Worm (Caenorhabditis elegans) whole organism, L4 larva: Measurements from ENCODE around the gene oac-8.

Experiments
- F10B5.3 ChIP-seq: sonication (generic microtip); optimal IDR thresholded peaks from 2 replicates; lab custom pipeline; 2016; ENCODE audit warnings: mild to moderate bottlenecking, missing genetic modification characterization, missing compliant biosample characterization
- F44E2.7 ChIP-seq: fragments of 200-800 bp; sonication (Bioruptor generic); IDR thresholded peaks from 2 replicates; pipeline ENCODE4 v2.1.2; 2022; ENCODE audit warnings: missing genetic modification characterization, missing compliant biosample characterization
- F49E8.2 ChIP-seq: sonication (generic microtip); optimal IDR thresholded peaks from 2 replicates; lab custom pipeline; 2016; ENCODE audit warnings: missing compliant biosample characterization, mild to moderate bottlenecking, missing genetic modification characterization, borderline replicate concordance
- T20F7.1 ChIP-seq: fragments of 200-800 bp; sonication (Bioruptor generic); optimal IDR thresholded peaks from 2 replicates; lab custom pipeline; 2018; ENCODE audit warnings: mild to moderate bottlenecking, missing genetic modification characterization, missing compliant biosample characterization
- T26A8.4 ChIP-seq: fragments of 200-800 bp; sonication (Bioruptor generic); IDR thresholded peaks from 2 replicates; pipeline ENCODE4 v1.3.6; 2022; ENCODE audit warnings: missing genetic modification characterization, missing compliant biosample characterization
- Y75B8A.6 ChIP-seq: fragments of 200-800 bp; sonication (Bioruptor generic); IDR thresholded peaks from 2 replicates; pipeline ENCODE4 v1.3.6; 2022; ENCODE audit warnings: missing genetic modification reagents, missing genetic modification characterization, missing compliant biosample characterization
- aha-1 ChIP-seq: fragments of 150-350 bp; peaks from one replicate; lab custom pipeline; 2014; ENCODE audit warnings: missing biosample characterization, missing genetic modification characterization
- ama-1 ChIP-seq: fragments of 150-350 bp; optimal IDR thresholded peaks from 2 replicates; lab custom pipeline; 2014; ENCODE audit warnings: inconsistent platforms, mixed read lengths
- ceh-20 ChIP-seq: fragments of 200-800 bp; sonication (Bioruptor generic); IDR thresholded peaks from 2 replicates; pipeline ENCODE4 v1.3.6; 2022; ENCODE audit warnings: missing genetic modification reagents, missing genetic modification characterization, missing compliant biosample characterization
- ceh-32 ChIP-seq: sonication (generic microtip); optimal IDR thresholded peaks from 2 replicates; lab custom pipeline; 2016; ENCODE audit warnings: mild to moderate bottlenecking, missing genetic modification characterization, missing compliant biosample characterization; ENCODE audit not compliant: poor library complexity
- ceh-44 ChIP-seq: fragments of 200-800 bp; sonication (Bioruptor generic); IDR thresholded peaks from 2 replicates; pipeline ENCODE4 v1.3.6; 2022; ENCODE audit warnings: missing genetic modification reagents, missing genetic modification characterization, missing compliant biosample characterization
- ces-1 ChIP-seq: fragments of 150-350 bp; sonication (generic microtip); optimal IDR thresholded peaks from 4 replicates; lab custom pipeline; 2014; ENCODE audit warnings: missing biosample characterization, missing genetic modification reagents, missing genetic modification characterization
- ctbp-1 ChIP-seq: fragments of 200-800 bp; sonication (Bioruptor generic); IDR thresholded peaks from 2 replicates; pipeline ENCODE4 v1.3.6; 2022; ENCODE audit warnings: missing genetic modification reagents, missing genetic modification characterization, missing compliant biosample characterization
- daf-12 ChIP-seq: fragments of 150-350 bp; optimal IDR thresholded peaks from 2 replicates; lab custom pipeline; 2014; ENCODE audit warnings: missing biosample characterization, missing genetic modification reagents, missing genetic modification characterization
- daf-16 ChIP-seq, 3 experiments: sonication (generic microtip); optimal IDR thresholded peaks; 2 replicates each; lab custom pipeline; 2016 to 2017; ENCODE audit warnings: missing genetic modification characterization in 3 of 3, missing genetic modification reagents in 3 of 3, mild to moderate bottlenecking in 2 of 3, missing compliant biosample characterization in 2 of 3, missing biosample characterization in 1 of 3, moderate library complexity in 1 of 3
- daf-19 ChIP-seq: fragments of 200-800 bp; sonication (Bioruptor generic); conservative IDR thresholded peaks from 2 replicates; pipeline ENCODE4 v1.3.6; 2022; ENCODE audit warnings: missing genetic modification characterization, missing compliant biosample characterization
- dmd-8 ChIP-seq: fragments of 200-800 bp; sonication (Bioruptor generic); IDR thresholded peaks from 2 replicates; pipeline ENCODE4 v1.3.6; 2022; ENCODE audit warnings: missing genetic modification characterization, missing compliant biosample characterization
- duxl-1 ChIP-seq: sonication (generic microtip); optimal IDR thresholded peaks from 2 replicates; lab custom pipeline; 2016; ENCODE audit warnings: mild to moderate bottlenecking, missing genetic modification characterization, moderate library complexity, missing compliant biosample characterization; ENCODE audit not compliant: poor library complexity
- dve-1 ChIP-seq: sonication (generic microtip); optimal IDR thresholded peaks from 2 replicates; lab custom pipeline; 2017; ENCODE audit warnings: antibody characterized with exemption, mild to moderate bottlenecking, missing genetic modification characterization, missing compliant biosample characterization; ENCODE audit not compliant: insufficient read depth
- fkh-10 ChIP-seq: fragments of 150-350 bp; optimal IDR thresholded peaks from 2 replicates; lab custom pipeline; 2014; ENCODE audit warnings: missing biosample characterization, missing genetic modification reagents, missing genetic modification characterization
- gei-8 ChIP-seq: fragments of 200-800 bp; sonication (Bioruptor generic); optimal IDR thresholded peaks from 2 replicates; lab custom pipeline; 2018; ENCODE audit warnings: mild to moderate bottlenecking, missing genetic modification characterization, missing compliant biosample characterization
- hlh-11 ChIP-seq: fragments of 200-800 bp; sonication (Bioruptor generic); optimal IDR thresholded peaks from 2 replicates; lab custom pipeline; 2018; ENCODE audit warnings: mild to moderate bottlenecking, missing genetic modification characterization, missing compliant biosample characterization
- hlh-30 ChIP-seq: sonication (generic microtip); optimal IDR thresholded peaks from 2 replicates; lab custom pipeline; 2017; ENCODE audit warnings: antibody characterized with exemption, mild to moderate bottlenecking, missing genetic modification characterization, missing compliant biosample characterization; ENCODE audit not compliant: insufficient read depth
- hmg-1.1 ChIP-seq: fragments of 200-800 bp; sonication (Bioruptor generic); IDR thresholded peaks from 2 replicates; pipeline ENCODE4 v1.3.6; 2022; ENCODE audit warnings: missing genetic modification reagents, missing genetic modification characterization, missing compliant biosample characterization
- lin-15B ChIP-seq: fragments of 150-350 bp; sonication (generic microtip); optimal IDR thresholded peaks from 3 replicates; lab custom pipeline; 2014; ENCODE audit warnings: missing biosample characterization, missing genetic modification characterization
- lin-39 ChIP-seq: fragments of 150-350 bp; optimal IDR thresholded peaks from 2 replicates; lab custom pipeline; 2014; ENCODE audit warnings: missing biosample characterization, missing genetic modification reagents, missing genetic modification characterization
- madf-5 ChIP-seq, 2 experiments: fragments of 200-800 bp; sonication (Bioruptor generic); IDR thresholded peaks; 2 replicates each; pipeline ENCODE4 v1.3.6; 2022; ENCODE audit warnings: missing compliant biosample characterization in 2 of 2, missing genetic modification characterization in 2 of 2
- madf-9 ChIP-seq: fragments of 200-800 bp; sonication (Bioruptor generic); conservative IDR thresholded peaks from 2 replicates; pipeline ENCODE4 v1.3.6; 2022; ENCODE audit warnings: missing genetic modification reagents, missing genetic modification characterization, missing compliant biosample characterization
- mdt-29 ChIP-seq: fragments of 200-800 bp; sonication (Bioruptor generic); IDR thresholded peaks from 2 replicates; pipeline ENCODE4 v1.3.6; 2022; ENCODE audit warnings: missing genetic modification reagents, missing genetic modification characterization, missing compliant biosample characterization
- mep-1 ChIP-seq: fragments of 150-350 bp; sonication (generic microtip); optimal IDR thresholded peaks from 3 replicates; lab custom pipeline; 2014; ENCODE audit warnings: missing biosample characterization, missing genetic modification characterization
- mxl-3 ChIP-seq: fragments of 200-800 bp; sonication (Bioruptor generic); optimal IDR thresholded peaks from 2 replicates; lab custom pipeline; 2018; ENCODE audit warnings: mild to moderate bottlenecking, missing genetic modification characterization, missing compliant biosample characterization
- nhr-102 ChIP-seq: sonication (generic microtip); optimal IDR thresholded peaks from 2 replicates; lab custom pipeline; 2016; ENCODE audit warnings: mild to moderate bottlenecking, missing genetic modification characterization, moderate library complexity, missing compliant biosample characterization
- nhr-11 ChIP-seq: fragments of 150-350 bp; optimal IDR thresholded peaks from 2 replicates; lab custom pipeline; 2014; ENCODE audit warnings: missing biosample characterization, missing genetic modification characterization
- nhr-28 ChIP-seq: fragments of 150-350 bp; optimal IDR thresholded peaks from 2 replicates; lab custom pipeline; 2014; ENCODE audit warnings: missing biosample characterization, missing genetic modification characterization
- nhr-48 ChIP-seq: sonication (generic microtip); optimal IDR thresholded peaks from 2 replicates; lab custom pipeline; 2016; ENCODE audit warnings: mild to moderate bottlenecking, missing genetic modification characterization, missing compliant biosample characterization
- nhr-77 ChIP-seq: fragments of 150-350 bp; optimal IDR thresholded peaks from 2 replicates; lab custom pipeline; 2014; ENCODE audit warnings: missing biosample characterization, missing genetic modification characterization
- pha-4 ChIP-seq, 2 experiments: fragments of 150-350 bp in 1 of 2; fragments of 200-800 bp in 1 of 2; sonication (Bioruptor generic) in 1 of 2; IDR thresholded peaks in 1 of 2; optimal IDR thresholded peaks in 1 of 2; 2 replicates each; pipeline versions ENCODE4 v1.3.6 to Lab custom; 2014 to 2022; ENCODE audit warnings: missing genetic modification characterization in 2 of 2, missing genetic modification reagents in 2 of 2, missing biosample characterization in 1 of 2, missing compliant biosample characterization in 1 of 2
- php-3 ChIP-seq: fragments of 200-800 bp; sonication (Bioruptor generic); IDR thresholded peaks from 2 replicates; pipeline ENCODE4 v1.3.6; 2022; ENCODE audit warnings: missing genetic modification reagents, missing genetic modification characterization, missing compliant biosample characterization
- pqm-1 ChIP-seq: sonication (generic microtip); optimal IDR thresholded peaks from 2 replicates; lab custom pipeline; 2017; ENCODE audit warnings: missing biosample characterization, missing genetic modification characterization
- sdz-12 ChIP-seq: fragments of 200-800 bp; sonication (Bioruptor generic); optimal IDR thresholded peaks from 2 replicates; lab custom pipeline; 2018; ENCODE audit warnings: mild to moderate bottlenecking, missing genetic modification characterization, missing compliant biosample characterization
- set-16 ChIP-seq: fragments of 200-800 bp; sonication (Bioruptor generic); IDR thresholded peaks from 2 replicates; pipeline ENCODE4 v1.3.6; 2022; ENCODE audit warnings: missing genetic modification reagents, missing genetic modification characterization, missing compliant biosample characterization
- skn-1 ChIP-seq: fragments of 150-350 bp; optimal IDR thresholded peaks from 2 replicates; lab custom pipeline; 2014; ENCODE audit warnings: missing biosample characterization, missing genetic modification characterization
- snpc-4 ChIP-seq: fragments of 150-350 bp; optimal IDR thresholded peaks from 2 replicates; lab custom pipeline; 2014; ENCODE audit warnings: missing biosample characterization, missing genetic modification characterization
- spr-3 ChIP-seq: fragments of 200-800 bp; sonication (Bioruptor generic); optimal IDR thresholded peaks from 2 replicates; lab custom pipeline; 2018; ENCODE audit warnings: mild to moderate bottlenecking, missing genetic modification characterization, missing compliant biosample characterization
- tag-97 ChIP-seq: fragments of 200-800 bp; sonication (Bioruptor generic); IDR thresholded peaks from 2 replicates; pipeline ENCODE4 v1.3.6; 2022; ENCODE audit warnings: missing genetic modification characterization, missing compliant biosample characterization
- unc-39 ChIP-seq: sonication (generic microtip); optimal IDR thresholded peaks from 2 replicates; lab custom pipeline; 2017; ENCODE audit warnings: missing biosample characterization, missing genetic modification characterization

oac-8 gene

ce11 chrIV:10584237-10584636 is at the start of gene oac-8:
Gene oac-8, plus strand, starts transcription at chrIV:10584537.
- no peak for TF ChIP-seq set-16 (GFP tag; lab: Robert Waterston, UW)
- no peak for TF ChIP-seq ces-1 (GFP tag; lab: Kevin White, UChicago)
- TF ChIP-seq daf-16 (GFP tag; optimal IDR thresholded peaks at IDR 0.05; lab: Kevin White, UChicago): no peak
- no peak for TF ChIP-seq daf-16 (tag; optimal IDR thresholded peaks at IDR 0.05; lab: Kevin White, UChicago)
- TF ChIP-seq madf-5 (GFP tag; IDR thresholded peaks at IDR 0.05; lab: Robert Waterston, UW): no peak
- no peak for TF ChIP-seq aha-1
- TF ChIP-seq dmd-8 (GFP tag; lab: Robert Waterston, UW): no peak
- TF ChIP-seq duxl-1 (tag; lab: Kevin White, UChicago): no peak
- TF ChIP-seq nhr-48: no peak
- no peak for TF ChIP-seq T26A8.4 (GFP tag; lab: Robert Waterston, UW)
- no peak for TF ChIP-seq ctbp-1
- TF ChIP-seq daf-12 (tag; lab: Kevin White, UChicago): no peak
- no peak for TF ChIP-seq nhr-102 (tag; lab: Kevin White, UChicago)
- no peak for TF ChIP-seq sdz-12 (GFP tag; lab: Kevin White, UChicago)
- TF ChIP-seq spr-3: no peak
- no peak for TF ChIP-seq fkh-10 (GFP tag; lab: Kevin White, UChicago)
- TF ChIP-seq gei-8 (GFP tag; lab: Kevin White, UChicago): no peak
- TF ChIP-seq, all 104 proteins: peak for 0

- TF ChIP-seq aha-1: peak; percentile 82
- no peak for TF ChIP-seq lin-39 (tag; lab: Kevin White, UChicago)
These were observed 45.8 kb upstream of the oac-8 start, which contains the start of gene T07G12.4 for ce11 chrIV:10538584-10538983. Gene T07G12.4, minus strand, starts transcription at chrIV:10538684.

DNA sequence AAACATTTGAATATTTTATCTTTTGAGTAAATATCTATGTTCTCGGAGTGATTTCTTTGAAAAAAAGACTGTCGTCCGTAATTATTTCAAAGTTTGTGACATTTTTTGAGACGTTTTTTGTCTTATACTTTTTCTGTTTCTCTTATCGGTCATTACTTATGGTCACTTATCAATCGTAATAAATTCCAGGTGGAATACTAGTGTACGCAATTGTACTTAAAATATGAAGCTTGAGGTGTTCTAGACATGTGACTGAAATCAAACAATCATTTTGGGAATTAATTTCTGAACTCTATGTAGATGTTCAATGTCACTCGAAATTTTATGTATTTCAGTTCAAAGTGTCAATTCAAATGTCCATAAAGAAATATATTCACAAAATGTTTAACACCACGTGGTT is 42.1 kb upstream of the oac-8 start:
- TF ChIP-seq nhr-28 (peak; percentile 18), pha-4 (GFP tag; IDR thresholded peaks at IDR 0.05; lab: Robert Waterston, UW) (no peak), pha-4 (tag; optimal IDR thresholded peaks at IDR 0.05; lab: Kevin White, UChicago) (no peak), ceh-32 (tag; lab: Kevin White, UChicago) (no peak), unc-39 (no peak)

DNA sequence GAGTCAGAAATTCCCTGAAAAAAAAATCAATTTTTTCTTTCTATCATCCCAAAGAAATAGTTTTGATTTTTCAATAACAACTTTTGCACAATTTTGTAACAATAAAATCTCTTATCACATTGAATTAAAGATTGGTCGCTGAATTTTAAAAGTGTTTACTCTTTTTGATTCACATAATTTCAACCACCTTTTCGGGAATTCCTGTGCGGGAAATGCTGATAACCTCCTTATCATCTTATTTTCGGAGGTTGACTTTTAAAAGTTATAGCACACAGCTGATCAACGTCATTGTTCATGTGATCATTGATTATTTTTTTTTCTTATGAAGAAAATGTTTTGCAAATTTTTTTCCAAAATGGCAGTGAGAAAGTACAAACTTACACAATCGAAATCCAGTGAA is 41.0 kb upstream of the oac-8 start:
- TF ChIP-seq nhr-11 (tag; lab: Kevin White, UChicago) (no peak), F44E2.7 (no peak), F49E8.2 (tag; lab: Kevin White, UChicago) (no peak), hlh-30 (tag; lab: Kevin White, UChicago) (peak; percentile 15), daf-16 (GFP tag; optimal IDR thresholded peaks at IDR 0.05; lab: Kevin White, UChicago) (no peak), daf-16 (tag; optimal IDR thresholded peaks at IDR 0.05; lab: Kevin White, UChicago) (peak; percentile 91), skn-1 (tag; lab: Kevin White, UChicago) (no peak), ama-1 (lab: Kevin White, UChicago) (no peak), mdt-29 (GFP tag; lab: Robert Waterston, UW) (no peak), unc-39 (no peak), ceh-20 (no peak), nhr-77 (tag; lab: Kevin White, UChicago) (peak; percentile 73), T20F7.1 (GFP tag; lab: Kevin White, UChicago) (no peak), hmg-1.1 (no peak), daf-19 (GFP tag; lab: Robert Waterston, UW) (no peak), F10B5.3 (tag; lab: Kevin White, UChicago) (no peak), lin-15B (tag; lab: Kevin White, UChicago) (no peak), madf-9 (GFP tag; lab: Robert Waterston, UW) (no peak), ceh-44 (GFP tag; lab: Robert Waterston, UW) (no peak), hlh-11 (tag; lab: Kevin White, UChicago) (peak; percentile 57), mxl-3 (GFP tag; lab: Kevin White, UChicago) (no peak), lin-39 (tag; lab: Kevin White, UChicago) (no peak), pqm-1 (peak; percentile 75), php-3 (GFP tag; lab: Robert Waterston, UW) (peak; percentile 56; the same call in 1 of the 2 replicates), mep-1 (tag; lab: Kevin White, UChicago) (no peak), dve-1 (peak; percentile 62), Y75B8A.6 (GFP tag; lab: Robert Waterston, UW) (no peak), tag-97 (no peak), snpc-4 (tag; lab: Kevin White, UChicago) (no peak)
